Worm (Caenorhabditis elegans): Measurements from ENCODE around the gene sri-20.

Gene sri-20

DNA sequence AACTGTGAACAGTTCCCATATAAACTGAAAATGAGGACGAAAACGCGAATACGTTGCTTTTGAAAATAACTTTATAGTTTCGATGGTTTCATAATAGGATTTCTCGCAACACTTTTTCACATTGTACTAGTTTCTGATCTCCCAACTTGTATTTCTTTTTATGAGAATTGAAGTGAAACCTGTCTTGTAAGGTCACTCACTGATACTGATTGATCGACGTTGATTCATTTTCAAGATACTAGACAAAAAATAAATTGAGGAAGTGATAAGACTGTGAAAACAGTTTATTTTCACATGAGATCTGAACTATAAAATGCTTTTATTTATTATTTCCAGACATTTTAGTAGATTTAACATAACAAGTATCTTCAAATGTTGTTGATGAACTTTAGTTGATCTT lies 19.1 kb downstream of the sri-20 start:
- TF ChIP-seq athp-1 (tag; optimal IDR thresholded peaks at IDR 0.05) (no peak), egrh-3 (GFP tag; IDR thresholded peaks at IDR 0.05) (no peak), D2030.7 (GFP tag; IDR thresholded peaks at IDR 0.05) (no peak), die-1 (tag; optimal IDR thresholded peaks at IDR 0.05) (no peak)

DNA sequence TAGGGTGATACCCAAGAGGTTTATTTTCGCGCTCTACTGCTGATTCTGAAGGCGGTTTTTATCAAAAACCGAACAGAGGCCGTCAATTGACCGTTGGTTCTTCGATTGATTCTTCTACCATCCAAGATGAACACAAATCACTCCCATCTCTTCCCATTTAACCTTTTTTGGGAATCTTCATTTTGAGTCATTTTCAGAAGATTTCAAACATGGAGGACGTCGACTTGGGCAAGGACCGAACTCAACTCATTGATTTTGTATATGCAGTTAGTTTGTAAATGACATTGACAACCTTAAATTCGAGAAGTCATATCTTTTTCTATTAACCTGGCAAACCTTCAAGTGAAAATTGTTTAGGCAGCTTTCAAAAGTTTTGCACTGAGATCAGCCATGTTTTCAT lies 20.0 kb downstream of the sri-20 start, which contains the start of gene AC3.5:
AC3.5 (plus strand) TSS at position 210 of the 400 bp plus-strand sequence.
- TF ChIP-seq unc-62 (GFP tag; optimal IDR thresholded peaks at IDR 0.05) (no peak), lir-1 (GFP tag; conservative IDR thresholded peaks at IDR 0.05) (no peak), lsl-1 (GFP tag; optimal IDR thresholded peaks at IDR 0.05) (no peak), C06A6.2 (GFP tag; conservative IDR thresholded peaks at IDR 0.05) (no peak), athp-1 (tag; optimal IDR thresholded peaks at IDR 0.05) (no peak), pbrm-1 (GFP tag; IDR thresholded peaks at IDR 0.05) (no peak), hrde-1 (tag; optimal IDR thresholded peaks at IDR 0.05; ENCODE audit: borderline replicate concordance) (no peak), madf-3 (GFP tag; IDR thresholded peaks at IDR 0.05) (no peak), xnd-1 (tag; optimal IDR thresholded peaks at IDR 0.05) (no peak), zim-3 (tag; optimal IDR thresholded peaks at IDR 0.05) (no peak), egrh-3 (GFP tag; IDR thresholded peaks at IDR 0.05) (no peak)

DNA sequence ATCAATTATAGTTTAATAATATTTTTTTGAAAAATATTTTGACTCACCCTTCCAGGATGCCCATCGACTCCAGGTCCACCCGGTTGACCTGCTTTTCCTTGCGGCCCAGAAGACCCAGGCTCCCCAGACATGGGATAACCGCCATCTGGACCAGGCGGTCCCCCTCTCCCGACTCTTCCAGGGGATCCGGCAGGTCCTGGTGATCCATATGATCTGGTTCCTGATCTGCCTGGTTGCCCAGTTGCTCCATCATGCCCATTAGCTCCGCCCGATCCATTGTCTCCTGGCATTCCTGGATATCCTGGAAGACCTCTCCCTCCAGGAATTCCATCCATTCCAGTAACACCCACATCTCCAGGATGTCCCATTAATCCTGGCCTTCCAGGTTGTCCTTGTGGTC lies 25.4 kb downstream of the sri-20 start:
- TF ChIP-seq tbx-9 (tag; optimal IDR thresholded peaks at IDR 0.05; ENCODE audit: borderline replicate concordance) (no peak), snpc-1.1 (tag; optimal IDR thresholded peaks at IDR 0.05; ENCODE audit: insufficient read depth) (no peak), cebp-2 (GFP tag; IDR thresholded peaks at IDR 0.05) (no peak), Y95B8A.8 (GFP tag; IDR thresholded peaks at IDR 0.05) (no peak), rcor-1 (GFP tag; IDR thresholded peaks at IDR 0.05) (no peak), C17E4.6 (GFP tag; IDR thresholded peaks at IDR 0.05) (no peak), attf-5 (GFP tag; optimal IDR thresholded peaks at IDR 0.05) (no peak), F39B2.1 (GFP tag; IDR thresholded peaks at IDR 0.05) (no peak), T07F8.4 (tag; optimal IDR thresholded peaks at IDR 0.05) (no peak), ccch-3 (GFP tag; optimal IDR thresholded peaks at IDR 0.05) (no peak), xnd-1 (tag; optimal IDR thresholded peaks at IDR 0.05) (no peak), madf-3 (GFP tag; IDR thresholded peaks at IDR 0.05) (no peak)

DNA sequence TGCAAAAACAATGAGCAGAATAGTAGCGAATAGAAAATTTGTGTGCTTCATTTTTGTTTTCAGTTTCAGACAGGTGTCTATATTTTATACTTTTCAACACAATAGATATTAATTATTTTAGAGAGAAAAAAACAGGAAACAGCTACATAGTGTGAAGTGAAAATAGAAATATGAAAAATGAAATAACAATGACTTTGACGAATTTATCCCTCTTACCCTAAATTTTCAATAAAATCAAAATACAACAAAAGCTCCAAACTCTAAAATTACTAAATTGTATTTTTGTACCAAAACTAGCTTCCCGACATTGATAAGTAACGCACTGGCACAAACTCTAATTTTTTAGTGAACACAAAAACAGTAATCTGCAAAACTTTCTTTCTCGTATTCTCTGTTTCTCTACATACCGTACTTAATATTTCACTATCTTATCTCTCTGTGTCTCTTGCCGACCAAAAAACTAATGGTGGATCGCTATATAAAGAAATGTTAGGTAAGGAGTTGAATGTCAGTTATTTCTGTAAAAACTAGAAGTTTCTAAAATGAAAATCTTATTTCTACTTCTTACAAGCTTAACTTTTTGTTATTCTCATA lies 26.9 kb downstream of the sri-20 start, which contains the start of the genes col-151 and ugt-1:
col-151 (minus strand) TSS at position 51 of the 594 bp plus-strand sequence.
ugt-1 (plus strand) TSS at position 491 of the 594 bp plus-strand sequence.
- TF ChIP-seq aptf-2 (GFP tag; conservative IDR thresholded peaks at IDR 0.05) = no peak
- TF ChIP-seq nhr-80 (tag; optimal IDR thresholded peaks at IDR 0.05) = peak; percentile 48
- TF ChIP-seq hmg-1.2 (GFP tag; IDR thresholded peaks at IDR 0.05) = peak; percentile 82

DNA sequence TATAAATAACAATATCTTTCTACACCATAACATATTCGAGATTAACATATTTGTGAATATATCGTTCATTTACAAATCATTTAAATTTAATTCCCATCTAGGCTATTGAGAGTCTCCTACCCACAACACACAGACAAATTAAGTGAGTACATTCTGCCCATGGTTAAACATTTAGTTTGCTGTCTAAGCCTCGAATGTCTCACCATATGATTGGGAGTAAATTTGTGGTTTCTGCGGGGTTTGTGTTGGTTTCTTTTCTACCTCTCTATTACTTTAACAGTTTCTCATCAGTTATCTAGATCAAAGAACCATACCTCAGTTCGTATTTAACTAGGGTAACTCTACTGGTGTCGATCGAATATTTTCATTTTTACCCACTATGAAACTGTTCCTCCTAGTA lies 30.1 kb downstream of the sri-20 start, which contains the start of gene ugt-2:
ugt-2 (plus strand) TSS at position 371 of the 400 bp plus-strand sequence.
- no peak for TF ChIP-seq K12H6.12 (tag; optimal IDR thresholded peaks at IDR 0.05)
- TF ChIP-seq nhr-80 (tag; optimal IDR thresholded peaks at IDR 0.05) = peak; percentile 42

DNA sequence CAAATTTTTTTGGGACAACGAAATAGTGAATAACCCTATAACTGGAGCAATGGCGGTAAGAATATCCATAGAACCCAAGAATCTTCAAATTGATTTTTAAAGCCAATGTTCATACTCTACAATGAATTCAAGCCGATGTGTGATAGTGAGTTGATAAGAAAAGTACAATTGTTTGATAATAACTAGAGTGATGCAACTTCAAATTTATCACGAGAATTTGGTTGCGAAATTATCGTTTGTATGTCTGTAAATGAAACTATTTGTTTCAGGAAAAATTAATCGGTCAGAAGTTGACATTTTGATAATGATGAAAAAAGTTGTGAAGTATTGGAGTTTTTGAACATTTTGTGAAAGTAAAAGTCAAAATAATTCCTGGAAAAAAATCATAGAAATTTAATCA lies 30.9 kb downstream of the sri-20 start:
- TF ChIP-seq lin-35 (GFP tag; optimal IDR thresholded peaks at IDR 0.05) (no peak), snpc-4 (GFP tag; optimal IDR thresholded peaks at IDR 0.05) (no peak), snpc-4 (tag; optimal IDR thresholded peaks at IDR 0.05) (no peak), F39B2.1 (GFP tag; IDR thresholded peaks at IDR 0.05) (no peak), ama-1 (optimal IDR thresholded peaks at IDR 0.05) (no peak), ama-1 (GFP tag; optimal IDR thresholded peaks at IDR 0.05) (no peak), K12H6.12 (tag; optimal IDR thresholded peaks at IDR 0.05) (no peak), ets-4 (GFP tag; optimal IDR thresholded peaks at IDR 0.05) (peak; percentile 32), Y79H2A.3 (GFP tag; conservative IDR thresholded peaks at IDR 0.05) (no peak), sea-2 (GFP tag; IDR thresholded peaks at IDR 0.05) (no peak), K11D2.4 (GFP tag; IDR thresholded peaks at IDR 0.05) (no peak), ceh-27 (GFP tag; optimal IDR thresholded peaks at IDR 0.05) (no peak), madf-10 (tag; optimal IDR thresholded peaks at IDR 0.05) (no peak), dpff-1 (tag; optimal IDR thresholded peaks at IDR 0.05) (no peak), F49E8.2 (tag; optimal IDR thresholded peaks at IDR 0.05; ENCODE audit: insufficient read depth) (no peak), madf-3 (GFP tag; IDR thresholded peaks at IDR 0.05) (no peak), cebp-2 (GFP tag; IDR thresholded peaks at IDR 0.05) (no peak)
